Worm (Caenorhabditis elegans) whole organism, early embryonic: Measurements from ENCODE around the gene C33B4.4.

ENCODE experiments used
- B0310.2 ChIP-seq: sonication (generic microtip); optimal IDR thresholded peaks from 2 replicates; lab custom pipeline; 2016; ENCODE audit warnings: mild to moderate bottlenecking, missing genetic modification characterization, missing compliant biosample characterization
- F13C5.2 ChIP-seq: sonication (generic microtip); optimal IDR thresholded peaks from 2 replicates; lab custom pipeline; 2017; ENCODE audit warnings: mild to moderate bottlenecking, missing genetic modification characterization, inconsistent platforms, missing compliant biosample characterization
- aly-1 ChIP-seq: sonication (generic microtip); optimal IDR thresholded peaks from 2 replicates; lab custom pipeline; 2016; ENCODE audit warnings: missing genetic modification characterization, missing compliant biosample characterization
- ama-1 ChIP-seq: fragments of 150-350 bp; optimal IDR thresholded peaks from 2 replicates; lab custom pipeline; 2014
- ceh-13 ChIP-seq: fragments of 200-800 bp; sonication (Bioruptor generic); optimal IDR thresholded peaks from 2 replicates; lab custom pipeline; 2018; ENCODE audit warnings: mild to moderate bottlenecking, missing genetic modification characterization, missing compliant biosample characterization
- ets-7 ChIP-seq: sonication (generic microtip); optimal IDR thresholded peaks from 2 replicates; lab custom pipeline; 2016; ENCODE audit warnings: missing genotype, missing genetic modification characterization, missing compliant biosample characterization
- flt-1 ChIP-seq: fragments of 200-800 bp; sonication (Bioruptor generic); IDR thresholded peaks from 2 replicates; pipeline ENCODE4 v1.3.6; 2022; ENCODE audit warnings: missing genetic modification characterization, missing compliant biosample characterization
- hmbx-1 ChIP-seq: sonication (generic microtip); optimal IDR thresholded peaks from 2 replicates; lab custom pipeline; 2016; ENCODE audit warnings: mild to moderate bottlenecking, missing genetic modification characterization, missing compliant biosample characterization
- hmg-4 ChIP-seq: fragments of 200-800 bp; sonication (Bioruptor generic); optimal IDR thresholded peaks from 2 replicates; lab custom pipeline; 2018; ENCODE audit warnings: mild to moderate bottlenecking, missing genetic modification characterization, missing compliant biosample characterization
- hnd-1 ChIP-seq: sonication (generic microtip); optimal IDR thresholded peaks from 2 replicates; lab custom pipeline; 2016; ENCODE audit warnings: missing genetic modification characterization, missing compliant biosample characterization
- scrt-1 ChIP-seq: fragments of 200-800 bp; sonication (Bioruptor generic); IDR thresholded peaks from 2 replicates; pipeline ENCODE4 v1.3.6; 2022; ENCODE audit warnings: missing genetic modification characterization, missing compliant biosample characterization
- sea-1 ChIP-seq: fragments of 200-800 bp; sonication (Bioruptor generic); conservative IDR thresholded peaks from 2 replicates; pipeline ENCODE4 v1.3.6; 2022; ENCODE audit warnings: missing genetic modification characterization, missing compliant biosample characterization
- tbx-11 ChIP-seq: fragments of 200-800 bp; sonication (Bioruptor generic); IDR thresholded peaks from 2 replicates; pipeline ENCODE4 v1.3.6; 2022; ENCODE audit warnings: missing genetic modification characterization, missing compliant biosample characterization
- tbx-37 ChIP-seq: fragments of 200-800 bp; sonication (Bioruptor generic); conservative IDR thresholded peaks from 2 replicates; pipeline ENCODE4 v1.3.6; 2022; ENCODE audit warnings: missing genetic modification reagents, missing genetic modification characterization, missing compliant biosample characterization

- TF ChIP-seq ama-1 (no peak), F13C5.2 (tag; lab: Kevin White, UChicago) (no peak), hmbx-1 (no peak), tbx-11 (GFP tag; lab: Robert Waterston, UW) (no peak), tbx-37 (GFP tag; lab: Robert Waterston, UW) (no peak), sea-1 (GFP tag; lab: Robert Waterston, UW) (no peak), ets-7 (tag; lab: Kevin White, UChicago) (no peak), hnd-1 (tag; lab: Kevin White, UChicago) (no peak), flt-1 (GFP tag; lab: Robert Waterston, UW) (no peak), B0310.2 (no peak), ceh-13 (no peak), aly-1 (tag; lab: Kevin White, UChicago) (no peak), hmg-4 (GFP tag; lab: Kevin White, UChicago) (no peak), scrt-1 (GFP tag; lab: Robert Waterston, UW) (no peak)
Observed at ce11 chrII:11431584-11431983, 48.3 kb upstream of the C33B4.4 start, which contains the start of gene C05D12.4.
